Worm (Caenorhabditis elegans): ENCODE measurements around the gene srxa-7.
A peak's percentile ranks its signal among the peaks of the same experiment; 100 is the strongest.

- TF ChIP-seq F37B4.10 (GFP tag; IDR thresholded peaks at IDR 0.05) = no peak
- no peak for TF ChIP-seq nfyb-1 (GFP tag; IDR thresholded peaks at IDR 0.05)
- no peak for TF ChIP-seq ztf-18 (tag; optimal IDR thresholded peaks at IDR 0.05)
- TF ChIP-seq sea-2 (GFP tag; IDR thresholded peaks at IDR 0.05) = no peak
- no peak for TF ChIP-seq ama-1 (optimal IDR thresholded peaks at IDR 0.05)
- no peak for TF ChIP-seq ama-1 (GFP tag; optimal IDR thresholded peaks at IDR 0.05)
- no peak for TF ChIP-seq nhr-90 (tag; optimal IDR thresholded peaks at IDR 0.05)
- TF ChIP-seq die-1 (tag; optimal IDR thresholded peaks at IDR 0.05) = no peak
- TF ChIP-seq attf-3 (GFP tag; conservative IDR thresholded peaks at IDR 0.05) = no peak
- TF ChIP-seq snpc-4 (GFP tag; optimal IDR thresholded peaks at IDR 0.05) = no peak
- peak in 1 of 4 experiments; percentile 17 for TF ChIP-seq snpc-4 (tag; optimal IDR thresholded peaks at IDR 0.05)
- no peak for TF ChIP-seq hrde-1 (tag; optimal IDR thresholded peaks at IDR 0.05; ENCODE audit: borderline replicate concordance)
- no peak for TF ChIP-seq lin-35 (GFP tag; optimal IDR thresholded peaks at IDR 0.05)
- no peak for TF ChIP-seq hmg-1.2 (GFP tag; IDR thresholded peaks at IDR 0.05)
Observed at ce11 chrV:16277918-16278317, 29.4 kb upstream of the srxa-7 start, which contains the start of gene cyp-37B1.

Measured in whole organism, young adult.